Worm (Caenorhabditis elegans) whole organism, L2 larva: ENCODE results near the gene T10B5.10.

Source experiments
- ceh-16 ChIP-seq: fragments of 150-350 bp; optimal IDR thresholded peaks from 2 replicates; lab custom pipeline; 2014; ENCODE audit warnings: missing biosample characterization, missing genetic modification characterization
- mdl-1 ChIP-seq, 2 experiments: fragments of 150-350 bp in 1 of 2; sonication (generic microtip) in 1 of 2; optimal IDR thresholded peaks; 2 replicates each; lab custom pipeline; 2017; ENCODE audit warnings: missing biosample characterization in 2 of 2, missing genetic modification characterization in 2 of 2
- nhr-11 ChIP-seq: fragments of 150-350 bp; optimal IDR thresholded peaks from 2 replicates; lab custom pipeline; 2014; ENCODE audit warnings: missing biosample characterization, missing genetic modification characterization
- sma-9 ChIP-seq, 2 experiments: fragments of 150-350 bp in 1 of 2; sonication (generic microtip) in 1 of 2; optimal IDR thresholded peaks; 2 replicates each; lab custom pipeline; 2014 to 2016; ENCODE audit warnings: missing genetic modification characterization in 2 of 2, mild to moderate bottlenecking in 1 of 2, missing biosample characterization in 1 of 2, missing compliant biosample characterization in 1 of 2, missing genetic modification reagents in 1 of 2, moderate library complexity in 1 of 2

- no peak for TF ChIP-seq mdl-1 (tag; optimal IDR thresholded peaks at IDR 0.05; lab: Kevin White, UChicago)
- TF ChIP-seq sma-9 (GFP tag; optimal IDR thresholded peaks at IDR 0.05; lab: Kevin White, UChicago): no peak
- no peak for TF ChIP-seq sma-9 (tag; optimal IDR thresholded peaks at IDR 0.05; lab: Kevin White, UChicago)
- no peak for TF ChIP-seq nhr-11
- no peak for TF ChIP-seq ceh-16 (tag; lab: Kevin White, UChicago)
Observed at ce11 chrV:1862954-1863353, 6.9 kb upstream of the T10B5.10 start.
